Fruit fly (Drosophila melanogaster) whole organism, embryonic: ENCODE data around the gene BtbVII.

ENCODE experiments used
- Adf1 ChIP-seq: fragments of 200-800 bp; sonication (Bioruptor generic); IDR thresholded peaks from 2 replicates; pipeline ENCODE4 v1.3.6; 2022; ENCODE audit warnings: missing biosample characterization, missing genetic modification characterization
- CG10274 ChIP-seq: fragments of 200-800 bp; sonication (Bioruptor generic); optimal IDR thresholded peaks from 3 replicates; lab custom pipeline; 2017; ENCODE audit warnings: missing biosample characterization, mild to moderate bottlenecking, missing genetic modification characterization
- CG11247 ChIP-seq: fragments of 200-800 bp; sonication (Bioruptor generic); IDR thresholded peaks from 2 replicates; pipeline ENCODE4 v1.3.6; 2022; ENCODE audit warnings: missing biosample characterization, missing genetic modification characterization
- CG11560 ChIP-seq: fragments of 200-800 bp; sonication (Bioruptor generic); IDR thresholded peaks from 3 replicates; pipeline ENCODE4 v1.3.6; 2022; ENCODE audit warnings: missing biosample characterization, missing genetic modification characterization
- CG11696 ChIP-seq: fragments of 200-800 bp; sonication (Bioruptor generic); IDR thresholded peaks from 2 replicates; pipeline ENCODE4 v1.3.6; 2022; ENCODE audit warnings: missing biosample characterization, missing genetic modification characterization
- CG11723 ChIP-seq: fragments of 200-800 bp; sonication (Bioruptor generic); optimal IDR thresholded peaks from 2 replicates; lab custom pipeline; 2017; ENCODE audit warnings: missing biosample characterization, mild to moderate bottlenecking, missing genetic modification characterization
- CG15601 ChIP-seq: fragments of 200-800 bp; sonication (Bioruptor generic); optimal IDR thresholded peaks from 3 replicates; lab custom pipeline; 2019; ENCODE audit warnings: missing biosample characterization, mild to moderate bottlenecking, missing genetic modification characterization, moderate library complexity
- CG2129 ChIP-seq: fragments of 200-800 bp; sonication (Bioruptor generic); IDR thresholded peaks from 2 replicates; pipeline ENCODE4 v1.3.6; 2022; ENCODE audit warnings: missing biosample characterization, missing genetic modification characterization; ENCODE audit not compliant: partially characterized antibody
- CG33213 ChIP-seq: fragments of 200-800 bp; sonication (Bioruptor generic); optimal IDR thresholded peaks from 3 replicates; lab custom pipeline; 2016; ENCODE audit warnings: missing biosample characterization, missing genetic modification characterization
- CG3407 ChIP-seq: fragments of 200-800 bp; sonication (Bioruptor generic); optimal IDR thresholded peaks from 2 replicates; lab custom pipeline; 2018; ENCODE audit warnings: missing biosample characterization, mild to moderate bottlenecking, missing genetic modification characterization
- CG3838 ChIP-seq: fragments of 200-800 bp; sonication (Bioruptor generic); optimal IDR thresholded peaks from 3 replicates; lab custom pipeline; 2016; ENCODE audit warnings: missing biosample characterization, missing genetic modification characterization
- CG3847 ChIP-seq: fragments of 200-800 bp; sonication (Bioruptor generic); IDR thresholded peaks from 2 replicates; pipeline ENCODE4 v1.3.6; 2022; ENCODE audit warnings: missing biosample characterization, missing genetic modification characterization
- CG4404 ChIP-seq: fragments of 200-800 bp; sonication (Bioruptor generic); IDR thresholded peaks from 2 replicates; pipeline ENCODE4 v1.3.6; 2022; ENCODE audit warnings: missing biosample characterization, missing genetic modification characterization
- CG6654 ChIP-seq: fragments of 200-800 bp; sonication (Bioruptor generic); optimal IDR thresholded peaks from 2 replicates; lab custom pipeline; 2017; ENCODE audit warnings: missing biosample characterization, mild to moderate bottlenecking, missing genetic modification characterization
- CG6791 ChIP-seq: fragments of 200-800 bp; sonication (Bioruptor generic); IDR thresholded peaks from 3 replicates; pipeline ENCODE4 v1.3.6; 2022; ENCODE audit warnings: missing biosample characterization, missing genetic modification characterization; ENCODE audit not compliant: partially characterized antibody
- CG6813 ChIP-seq: fragments of 200-800 bp; sonication (Bioruptor generic); optimal IDR thresholded peaks from 2 replicates; lab custom pipeline; 2017; ENCODE audit warnings: missing biosample characterization, missing genetic modification characterization, mild to moderate bottlenecking, moderate library complexity, missing genetic modification reagents
- CG7372 ChIP-seq: fragments of 200-800 bp; sonication (Bioruptor generic); IDR thresholded peaks from 2 replicates; pipeline ENCODE4 v1.3.6; 2022; ENCODE audit warnings: missing biosample characterization, missing genetic modification characterization
- CG8089 ChIP-seq: fragments of 200-800 bp; sonication (Bioruptor generic); optimal IDR thresholded peaks from 3 replicates; lab custom pipeline; 2016; ENCODE audit warnings: missing biosample characterization, missing genetic modification characterization
- CG8359 ChIP-seq: fragments of 200-800 bp; sonication (Bioruptor generic); optimal IDR thresholded peaks from 2 replicates; lab custom pipeline; 2017; ENCODE audit warnings: missing biosample characterization, mild to moderate bottlenecking, missing genetic modification characterization, borderline replicate concordance
- CG9437 ChIP-seq: fragments of 200-800 bp; sonication (Bioruptor generic); optimal IDR thresholded peaks from 2 replicates; lab custom pipeline; 2018; ENCODE audit warnings: missing biosample characterization, mild to moderate bottlenecking, missing genetic modification characterization
- CG9797 ChIP-seq: fragments of 200-800 bp; sonication (Bioruptor generic); optimal IDR thresholded peaks from 3 replicates; lab custom pipeline; 2018; ENCODE audit warnings: missing biosample characterization, mild to moderate bottlenecking, missing genetic modification characterization
- Dip2 ChIP-seq: fragments of 200-800 bp; sonication (Bioruptor generic); IDR thresholded peaks from 2 replicates; pipeline ENCODE4 v1.3.6; 2022; ENCODE audit warnings: missing biosample characterization, missing genetic modification characterization
- Doc3 ChIP-seq: fragments of 200-800 bp; sonication (Bioruptor generic); IDR thresholded peaks from 3 replicates; pipeline ENCODE4 v1.3.6; 2022; ENCODE audit warnings: missing biosample characterization, missing genetic modification characterization; ENCODE audit not compliant: partially characterized antibody
- E2f2 ChIP-seq: fragments of 200-800 bp; sonication (Bioruptor generic); IDR thresholded peaks from 2 replicates; pipeline ENCODE4 v1.3.6; 2022; ENCODE audit warnings: missing biosample characterization, missing genetic modification characterization
- Fer1 ChIP-seq: fragments of 200-800 bp; sonication (Bioruptor generic); optimal IDR thresholded peaks from 2 replicates; lab custom pipeline; 2017; ENCODE audit warnings: missing biosample characterization, mild to moderate bottlenecking, missing genetic modification characterization
- H2.0 ChIP-seq: fragments of 200-800 bp; sonication (Bioruptor generic); IDR thresholded peaks from 2 replicates; pipeline ENCODE4 v1.3.6; 2022; ENCODE audit warnings: missing biosample characterization, missing genetic modification characterization
- HHEX ChIP-seq: fragments of 200-800 bp; sonication (Bioruptor generic); optimal IDR thresholded peaks from 3 replicates; lab custom pipeline; 2017; ENCODE audit warnings: missing biosample characterization, mild to moderate bottlenecking, missing genetic modification characterization, missing genetic modification reagents
- HmgZ ChIP-seq: fragments of 200-800 bp; sonication (Bioruptor generic); optimal IDR thresholded peaks from 2 replicates; lab custom pipeline; 2018; ENCODE audit warnings: missing biosample characterization, mild to moderate bottlenecking, missing genetic modification characterization
- Hsf ChIP-seq: fragments of 200-800 bp; sonication (Bioruptor generic); optimal IDR thresholded peaks from 3 replicates; lab custom pipeline; 2016; ENCODE audit warnings: missing biosample characterization, missing genetic modification characterization
- MTF-1 ChIP-seq: fragments of 200-800 bp; sonication (Bioruptor generic); optimal IDR thresholded peaks from 2 replicates; lab custom pipeline; 2018; ENCODE audit warnings: missing biosample characterization, mild to moderate bottlenecking, missing genetic modification characterization, borderline replicate concordance
- NC2α ChIP-seq: fragments of 200-800 bp; sonication (Bioruptor generic); optimal IDR thresholded peaks from 2 replicates; lab custom pipeline; 2016; ENCODE audit warnings: missing biosample characterization, missing genetic modification characterization
- Oaz ChIP-seq: fragments of 200-800 bp; sonication (Bioruptor generic); IDR thresholded peaks from 2 replicates; pipeline ENCODE4 v1.3.6; 2022; ENCODE audit warnings: missing biosample characterization, missing genetic modification characterization
- Ptx1 ChIP-seq: fragments of 200-800 bp; sonication (Bioruptor generic); IDR thresholded peaks from 2 replicates; pipeline ENCODE4 v1.3.6; 2022; ENCODE audit warnings: missing biosample characterization, missing genetic modification characterization
- Ravus ChIP-seq: fragments of 200-800 bp; sonication (Bioruptor generic); IDR thresholded peaks from 2 replicates; pipeline ENCODE4 v1.3.6; 2022; ENCODE audit warnings: missing biosample characterization, missing genetic modification characterization
- Rx ChIP-seq: fragments of 200-800 bp; sonication (Bioruptor generic); IDR thresholded peaks from 2 replicates; pipeline ENCODE4 v1.3.6; 2022; ENCODE audit warnings: missing biosample characterization, missing genetic modification characterization
- Sry-β ChIP-seq: fragments of 200-800 bp; sonication (Bioruptor generic); optimal IDR thresholded peaks from 2 replicates; lab custom pipeline; 2018; ENCODE audit warnings: missing biosample characterization, mild to moderate bottlenecking, missing genetic modification characterization, moderate library complexity
- Xbp1 ChIP-seq: fragments of 200-800 bp; sonication (Bioruptor generic); optimal IDR thresholded peaks from 3 replicates; lab custom pipeline; 2016; ENCODE audit warnings: missing biosample characterization, mild to moderate bottlenecking, missing genetic modification characterization
- ab ChIP-seq: fragments of 200-800 bp; sonication (Bioruptor generic); optimal IDR thresholded peaks from 2 replicates; lab custom pipeline; 2016; ENCODE audit warnings: missing biosample characterization, missing genetic modification characterization
- inv ChIP-seq: fragments of 200-800 bp; sonication (Bioruptor generic); IDR thresholded peaks from 2 replicates; pipeline ENCODE4 v1.3.6; 2022; ENCODE audit warnings: missing biosample characterization, missing genetic modification characterization; ENCODE audit not compliant: partially characterized antibody
- lbe ChIP-seq: fragments of 200-800 bp; sonication (Bioruptor generic); optimal IDR thresholded peaks from 2 replicates; lab custom pipeline; 2016; ENCODE audit warnings: missing biosample characterization, mild to moderate bottlenecking, missing genetic modification characterization
- mirr ChIP-seq: fragments of 200-800 bp; sonication (Bioruptor generic); optimal IDR thresholded peaks from 3 replicates; lab custom pipeline; 2018; ENCODE audit warnings: missing biosample characterization, mild to moderate bottlenecking, missing genetic modification characterization
- pan ChIP-seq, 4 experiments: fragments of >200 bp in 3 of 4; fragments of 200-800 bp in 1 of 4; sonication (Bioruptor generic) in 1 of 4; optimal IDR thresholded peaks in 3 of 4; IDR thresholded peaks in 1 of 4; 2 replicates each; pipeline versions ENCODE4 v1.3.6 to Lab custom; 2017 to 2022; ENCODE audit warnings: missing biosample characterization in 2 of 4, missing genetic modification characterization in 2 of 4, mixed read lengths in 1 of 4
- pfk ChIP-seq: fragments of 200-800 bp; sonication (Bioruptor generic); optimal IDR thresholded peaks from 2 replicates; lab custom pipeline; 2018; ENCODE audit warnings: missing biosample characterization, mild to moderate bottlenecking, missing genetic modification characterization, moderate library complexity
- pho ChIP-seq: fragments of 200-800 bp; sonication (Bioruptor generic); optimal IDR thresholded peaks from 2 replicates; lab custom pipeline; 2016; ENCODE audit warnings: missing biosample characterization, missing genetic modification characterization
- pnt ChIP-seq: fragments of 200-800 bp; sonication (Bioruptor generic); optimal IDR thresholded peaks from 3 replicates; lab custom pipeline; 2016; ENCODE audit warnings: missing biosample characterization, missing genetic modification characterization
- tll ChIP-seq, 2 experiments: fragments of 200-800 bp in 1 of 2; fragments of >200 bp in 1 of 2; sonication (Bioruptor generic) in 1 of 2; optimal IDR thresholded peaks; 2 replicates each; lab custom pipeline; 2017 to 2019; ENCODE audit warnings: missing biosample characterization in 2 of 2, missing genetic modification characterization in 2 of 2, mild to moderate bottlenecking in 1 of 2, moderate library complexity in 1 of 2
- z ChIP-seq: fragments of 200-800 bp; sonication (Bioruptor generic); IDR thresholded peaks from 3 replicates; pipeline ENCODE4 v1.3.6; 2022; ENCODE audit warnings: missing biosample characterization, missing genetic modification characterization

BtbVII gene

DNA sequence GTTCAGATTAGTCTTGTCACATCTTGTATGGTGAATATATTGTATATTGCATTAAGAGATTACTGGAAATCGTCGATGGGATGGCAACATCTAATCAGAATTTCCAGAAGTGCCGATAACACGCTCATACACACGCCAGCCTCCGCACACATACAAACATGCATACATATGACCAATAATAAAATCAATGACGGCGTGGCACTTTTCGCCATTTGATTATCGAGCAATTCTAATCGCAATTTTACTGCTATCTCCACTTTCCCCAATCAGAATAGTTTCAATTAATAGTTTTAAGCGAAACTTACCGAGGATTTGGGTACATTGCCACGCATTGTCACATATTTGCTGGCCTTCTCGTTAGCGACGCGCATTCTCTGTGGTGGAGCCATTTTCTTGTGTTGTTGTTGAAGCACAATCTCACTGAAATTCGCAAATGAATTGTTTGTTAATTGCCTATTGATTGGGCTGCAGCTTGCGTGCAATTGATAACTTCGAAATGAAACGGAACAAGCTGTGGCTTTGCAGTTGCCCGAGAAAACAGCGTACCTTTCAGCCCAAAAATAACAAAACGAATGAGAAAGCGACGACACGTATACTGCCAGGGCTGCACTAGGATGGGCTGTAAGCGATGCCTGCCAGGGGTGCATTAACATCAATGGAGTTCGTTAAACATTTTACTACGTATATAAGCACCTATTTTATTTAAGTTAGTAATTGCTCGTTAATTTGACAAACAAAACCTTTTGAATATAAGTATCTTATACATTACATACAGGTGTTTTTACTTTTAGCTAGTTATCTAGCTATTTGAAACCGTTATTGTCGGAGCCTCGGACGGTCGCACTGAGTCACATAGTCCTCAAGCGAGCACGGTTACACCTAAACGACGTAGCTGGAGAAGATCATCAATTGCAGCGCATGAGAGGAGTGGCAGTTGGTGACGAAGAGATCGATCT, 50.3 kb downstream of the BtbVII start, which contains the start of the genes CG32276 and gry (continued):
- no peak for TF ChIP-seq NC2α (GFP tag; lab: Kevin White, UChicago)
- no peak for TF ChIP-seq CG11560
- TF ChIP-seq CG6654 (GFP tag; lab: Kevin White, UChicago), result no peak
- TF ChIP-seq Adf1 (GFP tag; lab: Robert Waterston, UW), result no peak
- TF ChIP-seq MTF-1 (GFP tag; lab: Kevin White, UChicago), result peak; percentile 42
- 0 out of 3 replicates have a peak, but pooled peaks have one; percentile 34 for TF ChIP-seq z
- TF ChIP-seq Oaz (GFP tag; lab: Robert Waterston, UW), result peak; percentile 60
- peak; percentile 53 for TF ChIP-seq E2f2
- peak; percentile 96 for TF ChIP-seq CG9797 (GFP tag; lab: Kevin White, UChicago)
- peak; percentile 58 for TF ChIP-seq HHEX (GFP tag; lab: Kevin White, UChicago)
- peak; percentile 73 for TF ChIP-seq lbe (GFP tag; lab: Kevin White, UChicago)
- no peak for TF ChIP-seq Ravus (GFP tag; lab: Robert Waterston, UW)
- peak; percentile 96 for TF ChIP-seq Xbp1 (GFP tag; lab: Kevin White, UChicago)
- peak; percentile 52 for TF ChIP-seq ab (GFP tag; lab: Kevin White, UChicago)
- peak; percentile 60 for TF ChIP-seq CG11723
- TF ChIP-seq CG6791 (GFP tag; lab: Robert Waterston, UW), result no peak
- TF ChIP-seq mirr, result peak; percentile 70
- TF ChIP-seq pnt, result peak; percentile 61
- peak; percentile 81 for TF ChIP-seq CG33213
- no peak; the same call in 1 of the 2 replicates for TF ChIP-seq H2.0 (GFP tag; lab: Robert Waterston, UW)
- no peak for TF ChIP-seq pan (optimal IDR thresholded peaks at IDR 0.05; lab: Kevin White, UChicago)
- peak in 1 of 2 experiments; percentile 29 for TF ChIP-seq pan (GFP tag; optimal IDR thresholded peaks at IDR 0.05 in 1 of 2, IDR thresholded peaks at IDR 0.05 in 1 of 2)
- no peak for TF ChIP-seq CG15601 (tag; lab: Kevin White, UChicago)
- peak; percentile 14; the same call in 1 of the 2 replicates for TF ChIP-seq Rx (GFP tag; lab: Robert Waterston, UW)
- peak; percentile 77 for TF ChIP-seq Ptx1 (GFP tag; lab: Robert Waterston, UW)
- TF ChIP-seq CG10274 (GFP tag; lab: Kevin White, UChicago), result no peak
- TF ChIP-seq CG7372, result peak; percentile 66; the same call in 1 of the 2 replicates
- peak; percentile 15; the same call in 1 of the 2 replicates for TF ChIP-seq inv (GFP tag; lab: Robert Waterston, UW)
- TF ChIP-seq HmgZ (tag; lab: Kevin White, UChicago), result peak; percentile 93
- peak; percentile 33 for TF ChIP-seq CG3407 (GFP tag; lab: Kevin White, UChicago)
- TF ChIP-seq CG3847, result peak; percentile 83
- no peak for TF ChIP-seq CG6813 (GFP tag; lab: Kevin White, UChicago)
- TF ChIP-seq CG3838 (GFP tag; lab: Kevin White, UChicago), result peak; percentile 53
- TF ChIP-seq tll (GFP tag; optimal IDR thresholded peaks at IDR 0.05; lab: Kevin White, UChicago), result peak; percentile 64 to 72
- peak; percentile 85 for TF ChIP-seq Hsf
- TF ChIP-seq pfk (GFP tag; lab: Kevin White, UChicago), result peak; percentile 57
- peak; percentile 85 for TF ChIP-seq CG9437
- TF ChIP-seq CG8359 (GFP tag; lab: Kevin White, UChicago), result no peak
- no peak for TF ChIP-seq Doc3 (GFP tag; lab: Robert Waterston, UW)
- TF ChIP-seq CG11696, result no peak
- no peak for TF ChIP-seq CG2129 (GFP tag; lab: Robert Waterston, UW)
- no peak for TF ChIP-seq Dip2 (GFP tag; lab: Robert Waterston, UW)
- peak; percentile 87 for TF ChIP-seq Sry-β (GFP tag; lab: Kevin White, UChicago)
- peak; percentile 33; the same call in 1 of the 2 replicates for TF ChIP-seq CG4404 (GFP tag; lab: Robert Waterston, UW)
- peak; percentile 58 for TF ChIP-seq CG8089 (GFP tag; lab: Kevin White, UChicago)
- TF ChIP-seq Fer1, result peak; percentile 77
- peak; percentile 54 for TF ChIP-seq CG11247 (GFP tag; lab: Robert Waterston, UW)
- peak; percentile 79 for TF ChIP-seq pho
